Fruit fly (Drosophila melanogaster) whole organism, embryonic: ENCODE data around the gene CG14650.

Experiments used
- Awh ChIP-seq: fragments of 200-800 bp; sonication (Bioruptor generic); IDR thresholded peaks from 2 replicates; pipeline ENCODE4, ENCODE4 v1.3.6; 2022; ENCODE audit warnings: missing biosample characterization, missing genetic modification characterization
- CG10979 ChIP-seq: fragments of 200-800 bp; sonication (Bioruptor generic); optimal IDR thresholded peaks from 2 replicates; lab custom pipeline; 2018; ENCODE audit warnings: missing biosample characterization, mild to moderate bottlenecking, missing genetic modification characterization, moderate library complexity
- CG11723 ChIP-seq: fragments of 200-800 bp; sonication (Bioruptor generic); optimal IDR thresholded peaks from 2 replicates; lab custom pipeline; 2017; ENCODE audit warnings: missing biosample characterization, mild to moderate bottlenecking, missing genetic modification characterization
- CG12219 ChIP-seq: fragments of 200-800 bp; sonication (Bioruptor generic); optimal IDR thresholded peaks from 3 replicates; lab custom pipeline; 2018; ENCODE audit warnings: missing biosample characterization, mild to moderate bottlenecking, missing genetic modification characterization
- CG12769 ChIP-seq: fragments of 200-800 bp; sonication (Bioruptor generic); optimal IDR thresholded peaks from 2 replicates; lab custom pipeline; 2019; ENCODE audit warnings: missing biosample characterization, mild to moderate bottlenecking, missing genetic modification characterization, moderate library complexity
- CG13894 ChIP-seq: fragments of 200-800 bp; sonication (Bioruptor generic); optimal IDR thresholded peaks from 3 replicates; lab custom pipeline; 2018; ENCODE audit warnings: missing biosample characterization, mild to moderate bottlenecking, missing genetic modification characterization, moderate library complexity
- CG15479 ChIP-seq: fragments of 200-800 bp; sonication (Bioruptor generic); optimal IDR thresholded peaks from 3 replicates; lab custom pipeline; 2019; ENCODE audit warnings: missing biosample characterization, mild to moderate bottlenecking, missing genetic modification characterization, moderate library complexity
- CG15514 ChIP-seq: fragments of 200-800 bp; sonication (Bioruptor generic); optimal IDR thresholded peaks from 3 replicates; lab custom pipeline; 2017; ENCODE audit warnings: missing biosample characterization, missing genetic modification characterization, mild to moderate bottlenecking, moderate library complexity, missing genetic modification reagents
- CG1792 ChIP-seq: fragments of 200-800 bp; sonication (Bioruptor generic); optimal IDR thresholded peaks from 2 replicates; lab custom pipeline; 2016; ENCODE audit warnings: missing biosample characterization, missing genetic modification characterization
- CG2116 ChIP-seq: fragments of 200-800 bp; sonication (Bioruptor generic); optimal IDR thresholded peaks from 3 replicates; lab custom pipeline; 2018; ENCODE audit warnings: missing biosample characterization, mild to moderate bottlenecking, missing genetic modification characterization
- CG32772 ChIP-seq: fragments of 200-800 bp; sonication (Bioruptor generic); IDR thresholded peaks from 2 replicates; pipeline ENCODE4 v1.3.6; 2022; ENCODE audit warnings: missing biosample characterization, missing genetic modification characterization
- CG3838 ChIP-seq: fragments of 200-800 bp; sonication (Bioruptor generic); optimal IDR thresholded peaks from 3 replicates; lab custom pipeline; 2016; ENCODE audit warnings: missing biosample characterization, missing genetic modification characterization
- CG4404 ChIP-seq: fragments of 200-800 bp; sonication (Bioruptor generic); IDR thresholded peaks from 2 replicates; pipeline ENCODE4 v1.3.6; 2022; ENCODE audit warnings: missing biosample characterization, missing genetic modification characterization
- CG4820 ChIP-seq: fragments of 200-800 bp; sonication (Bioruptor generic); optimal IDR thresholded peaks from 3 replicates; lab custom pipeline; 2016; ENCODE audit warnings: missing biosample characterization, missing genetic modification characterization
- CG4854 ChIP-seq: fragments of 200-800 bp; sonication (Bioruptor generic); optimal IDR thresholded peaks from 2 replicates; lab custom pipeline; 2016; ENCODE audit warnings: missing biosample characterization, missing genetic modification characterization, inconsistent platforms
- CG7839 ChIP-seq: fragments of 200-800 bp; sonication (Bioruptor generic); optimal IDR thresholded peaks from 3 replicates; lab custom pipeline; 2018; ENCODE audit warnings: missing biosample characterization, mild to moderate bottlenecking, missing genetic modification characterization, moderate library complexity
- CG8359 ChIP-seq: fragments of 200-800 bp; sonication (Bioruptor generic); optimal IDR thresholded peaks from 2 replicates; lab custom pipeline; 2017; ENCODE audit warnings: missing biosample characterization, mild to moderate bottlenecking, missing genetic modification characterization, borderline replicate concordance
- CG8765 ChIP-seq: fragments of 200-800 bp; sonication (Bioruptor generic); IDR thresholded peaks from 2 replicates; pipeline ENCODE4 v1.3.6; 2022; ENCODE audit warnings: missing biosample characterization, missing genetic modification characterization
- CG9215 ChIP-seq: fragments of 200-800 bp; sonication (Bioruptor generic); IDR thresholded peaks from 2 replicates; pipeline ENCODE4 v1.3.6; 2022; ENCODE audit warnings: missing biosample characterization, missing genetic modification characterization
- Dip3 ChIP-seq: fragments of 200-800 bp; sonication (Bioruptor generic); optimal IDR thresholded peaks from 3 replicates; lab custom pipeline; 2016; ENCODE audit warnings: missing biosample characterization, missing genetic modification characterization
- Doc2 ChIP-seq: fragments of 200-800 bp; sonication (Bioruptor generic); IDR thresholded peaks from 2 replicates; pipeline ENCODE4 v1.3.6; 2022; ENCODE audit warnings: missing biosample characterization, missing genetic modification characterization
- Dp ChIP-seq: fragments of 200-800 bp; sonication (Bioruptor generic); optimal IDR thresholded peaks from 2 replicates; lab custom pipeline; 2018; ENCODE audit warnings: missing biosample characterization, mild to moderate bottlenecking, missing genetic modification characterization, moderate library complexity
- Fer2 ChIP-seq: fragments of 200-800 bp; sonication (Bioruptor generic); optimal IDR thresholded peaks from 2 replicates; lab custom pipeline; 2018; ENCODE audit warnings: missing biosample characterization, mild to moderate bottlenecking, missing genetic modification characterization, moderate library complexity
- Fer3 ChIP-seq: fragments of 200-800 bp; sonication (Bioruptor generic); optimal IDR thresholded peaks from 2 replicates; lab custom pipeline; 2018; ENCODE audit warnings: missing biosample characterization, mild to moderate bottlenecking, missing genetic modification characterization, moderate library complexity
- HHEX ChIP-seq: fragments of 200-800 bp; sonication (Bioruptor generic); optimal IDR thresholded peaks from 3 replicates; lab custom pipeline; 2017; ENCODE audit warnings: missing biosample characterization, mild to moderate bottlenecking, missing genetic modification characterization, missing genetic modification reagents
- Hsf ChIP-seq: fragments of 200-800 bp; sonication (Bioruptor generic); optimal IDR thresholded peaks from 3 replicates; lab custom pipeline; 2016; ENCODE audit warnings: missing biosample characterization, missing genetic modification characterization
- Lhr ChIP-seq: fragments of 200-800 bp; sonication (Bioruptor generic); optimal IDR thresholded peaks from 3 replicates; lab custom pipeline; 2017; ENCODE audit warnings: mild to moderate bottlenecking, missing biosample characterization, missing genetic modification reagents, missing genetic modification characterization
- Mes4 ChIP-seq: fragments of 200-800 bp; sonication (Bioruptor generic); optimal IDR thresholded peaks from 2 replicates; lab custom pipeline; 2016; ENCODE audit warnings: missing biosample characterization, missing genetic modification characterization
- Myb ChIP-seq: fragments of 200-800 bp; sonication (Bioruptor generic); optimal IDR thresholded peaks from 2 replicates; lab custom pipeline; 2016; ENCODE audit warnings: missing biosample characterization, missing genetic modification characterization
- NK7.1 ChIP-seq: fragments of 200-800 bp; sonication (Bioruptor generic); optimal IDR thresholded peaks from 3 replicates; lab custom pipeline; 2016; ENCODE audit warnings: missing biosample characterization, missing genetic modification characterization
- Nf-YB ChIP-seq: fragments of 200-800 bp; sonication (Bioruptor generic); optimal IDR thresholded peaks from 3 replicates; lab custom pipeline; 2019; ENCODE audit warnings: missing biosample characterization, mild to moderate bottlenecking, missing genetic modification characterization, moderate library complexity
- Ravus ChIP-seq: fragments of 200-800 bp; sonication (Bioruptor generic); IDR thresholded peaks from 2 replicates; pipeline ENCODE4 v1.3.6; 2022; ENCODE audit warnings: missing biosample characterization, missing genetic modification characterization
- Sox100B ChIP-seq: fragments of 200-800 bp; sonication (Bioruptor generic); optimal IDR thresholded peaks from 3 replicates; lab custom pipeline; 2018; ENCODE audit warnings: missing biosample characterization, mild to moderate bottlenecking, missing genetic modification characterization
- aop ChIP-seq: fragments of 200-800 bp; sonication (Bioruptor generic); IDR thresholded peaks from 2 replicates; pipeline ENCODE4 v1.3.6; 2022; ENCODE audit warnings: missing biosample characterization, missing genetic modification characterization
- ash1 ChIP-seq: fragments of 200-800 bp; sonication (Bioruptor generic); optimal IDR thresholded peaks from 2 replicates; lab custom pipeline; 2018; ENCODE audit warnings: missing biosample characterization, mild to moderate bottlenecking, missing genetic modification characterization
- ato ChIP-seq: fragments of 200-800 bp; sonication (Bioruptor generic); IDR thresholded peaks from 2 replicates; pipeline ENCODE4 v1.3.6; 2022; ENCODE audit warnings: missing biosample characterization, missing genetic modification characterization; ENCODE audit not compliant: partially characterized antibody
- crol ChIP-seq: fragments of 200-800 bp; sonication (Bioruptor generic); IDR thresholded peaks from 2 replicates; pipeline ENCODE4 v1.3.6; 2022; ENCODE audit warnings: missing biosample characterization, missing genetic modification characterization
- dmrt11E ChIP-seq: fragments of 200-800 bp; sonication (Bioruptor generic); optimal IDR thresholded peaks from 3 replicates; lab custom pipeline; 2018; ENCODE audit warnings: missing biosample characterization, mild to moderate bottlenecking, missing genetic modification characterization, moderate library complexity
- fru ChIP-seq: fragments of >200 bp; optimal IDR thresholded peaks from 2 replicates; lab custom pipeline; 2017
- nerfin-1 ChIP-seq: fragments of 200-800 bp; sonication (Bioruptor generic); optimal IDR thresholded peaks from 3 replicates; lab custom pipeline; 2019; ENCODE audit warnings: missing biosample characterization, mild to moderate bottlenecking, missing genetic modification characterization, moderate library complexity
- odd ChIP-seq: fragments of 200-800 bp; sonication (Bioruptor generic); optimal IDR thresholded peaks from 2 replicates; lab custom pipeline; 2017; ENCODE audit warnings: missing biosample characterization, mild to moderate bottlenecking, missing genetic modification characterization
- org-1 ChIP-seq: fragments of 200-800 bp; sonication (Bioruptor generic); optimal IDR thresholded peaks from 2 replicates; lab custom pipeline; 2017; ENCODE audit warnings: missing biosample characterization, missing genetic modification characterization
- otp ChIP-seq: fragments of 200-800 bp; sonication (Bioruptor generic); IDR thresholded peaks from 3 replicates; pipeline ENCODE4, ENCODE4 v1.3.6; 2022; ENCODE audit warnings: missing biosample characterization, missing genetic modification characterization
- schlank ChIP-seq: fragments of 200-800 bp; sonication (Bioruptor generic); optimal IDR thresholded peaks from 2 replicates; lab custom pipeline; 2018; ENCODE audit warnings: missing biosample characterization, mild to moderate bottlenecking, missing genetic modification characterization
- sim ChIP-seq: fragments of 200-800 bp; sonication (Bioruptor generic); IDR thresholded peaks from 2 replicates; pipeline ENCODE4 v1.3.6; 2022; ENCODE audit warnings: missing biosample characterization, missing genetic modification characterization
- tgo ChIP-seq: fragments of 200-800 bp; sonication (Bioruptor generic); IDR thresholded peaks from 3 replicates; pipeline ENCODE4 v1.3.6; 2022; ENCODE audit warnings: missing biosample characterization, missing genetic modification characterization
- yki ChIP-seq: fragments of >200 bp; optimal IDR thresholded peaks from 3 replicates; lab custom pipeline; 2018
- z ChIP-seq: fragments of 200-800 bp; sonication (Bioruptor generic); IDR thresholded peaks from 3 replicates; pipeline ENCODE4 v1.3.6; 2022; ENCODE audit warnings: missing biosample characterization, missing genetic modification characterization
- zen2 ChIP-seq: fragments of 200-800 bp; sonication (Bioruptor generic); IDR thresholded peaks from 3 replicates; pipeline ENCODE4 v1.3.6; 2022; ENCODE audit warnings: missing biosample characterization, missing genetic modification characterization; ENCODE audit not compliant: partially characterized antibody
- zfh2 ChIP-seq: fragments of 200-800 bp; sonication (Bioruptor generic); optimal IDR thresholded peaks from 2 replicates; lab custom pipeline; 2016; ENCODE audit warnings: missing biosample characterization, missing genetic modification characterization

Gene CG14650

dm6 chr3R:4453213-4453956 lies 16.2 kb downstream of the CG14650 start (continued):
- no peak for TF ChIP-seq sim (GFP tag; lab: Robert Waterston, UW)
- peak; percentile 4 for TF ChIP-seq Dp
- peak; percentile 60 for TF ChIP-seq CG13894 (tag; lab: Kevin White, UChicago)
- TF ChIP-seq CG12769 (tag; lab: Kevin White, UChicago): peak; percentile 68
- TF ChIP-seq CG8765 (GFP tag; lab: Robert Waterston, UW): peak; percentile 36; the same call in 1 of the 2 replicates
- no peak for TF ChIP-seq aop
- TF ChIP-seq Nf-YB: no peak
- peak; percentile 93 for TF ChIP-seq yki
- peak; percentile 34 for TF ChIP-seq Lhr
- no peak for TF ChIP-seq Mes4 (GFP tag; lab: Kevin White, UChicago)
- TF ChIP-seq crol (GFP tag; lab: Robert Waterston, UW): peak; percentile 78
- TF ChIP-seq CG8359 (GFP tag; lab: Kevin White, UChicago): no peak
- TF ChIP-seq Dip3: no peak
- no peak for TF ChIP-seq org-1 (GFP tag; lab: Kevin White, UChicago)
- no peak for TF ChIP-seq CG3838 (GFP tag; lab: Kevin White, UChicago)
- TF ChIP-seq odd (GFP tag; lab: Kevin White, UChicago): no peak
- no peak for TF ChIP-seq Ravus (GFP tag; lab: Robert Waterston, UW)
- no peak for TF ChIP-seq Sox100B (GFP tag; lab: Kevin White, UChicago)
- TF ChIP-seq schlank (tag; lab: Kevin White, UChicago): no peak
- TF ChIP-seq dmrt11E (tag; lab: Kevin White, UChicago): no peak
- no peak for TF ChIP-seq ash1 (GFP tag; lab: Kevin White, UChicago)
- peak; percentile 30 for TF ChIP-seq CG11723
- TF ChIP-seq CG15514 (GFP tag; lab: Kevin White, UChicago): peak; percentile 34
- TF ChIP-seq CG15479 (GFP tag; lab: Kevin White, UChicago): peak; percentile 92
- no peak for TF ChIP-seq Fer2 (tag; lab: Kevin White, UChicago)
- no peak for TF ChIP-seq CG32772 (GFP tag; lab: Robert Waterston, UW)
- TF ChIP-seq CG9215 (GFP tag; lab: Robert Waterston, UW): no peak
- TF ChIP-seq HHEX (GFP tag; lab: Kevin White, UChicago): no peak
- TF ChIP-seq Doc2 (GFP tag; lab: Robert Waterston, UW): no peak
- no peak for TF ChIP-seq CG12219 (GFP tag; lab: Kevin White, UChicago)
- TF ChIP-seq fru (lab: Kevin White, UChicago): no peak
- peak; percentile 55; the same call in 1 of the 2 replicates for TF ChIP-seq ato (GFP tag; lab: Robert Waterston, UW)
- peak; percentile 33 for TF ChIP-seq CG2116 (GFP tag; lab: Kevin White, UChicago)
- no peak for TF ChIP-seq Hsf
- no peak for TF ChIP-seq Fer3 (tag; lab: Kevin White, UChicago)
- no peak for TF ChIP-seq Awh (GFP tag; lab: Robert Waterston, UW)
- TF ChIP-seq zfh2 (GFP tag; lab: Kevin White, UChicago): no peak
- no peak for TF ChIP-seq Myb (GFP tag; lab: Kevin White, UChicago)
- TF ChIP-seq CG4854 (GFP tag; lab: Kevin White, UChicago): no peak
- TF ChIP-seq tgo: no peak
- TF ChIP-seq CG4404 (GFP tag; lab: Robert Waterston, UW): no peak
- 0 out of 3 replicates have a peak, but pooled peaks have one; percentile 5 for TF ChIP-seq z (GFP tag; lab: Robert Waterston, UW)
- TF ChIP-seq nerfin-1 (tag; lab: Kevin White, UChicago): no peak
- TF ChIP-seq NK7.1 (GFP tag; lab: Kevin White, UChicago): no peak
- no peak for TF ChIP-seq CG7839 (tag; lab: Kevin White, UChicago)
- no peak for TF ChIP-seq CG4820 (GFP tag; lab: Kevin White, UChicago)
- TF ChIP-seq CG10979 (tag; lab: Kevin White, UChicago): no peak
- TF ChIP-seq zen2 (GFP tag; lab: Robert Waterston, UW): peak; percentile 50; the same call in 2 of the 3 replicates
- TF ChIP-seq CG1792 (GFP tag; lab: Kevin White, UChicago): no peak
- peak; percentile 30; the same call in 1 of the 3 replicates for TF ChIP-seq otp (GFP tag; lab: Robert Waterston, UW)
